Fruit fly (Drosophila melanogaster) whole organism, embryonic: ENCODE data around the gene CG17598.

ENCODE experiments used
- Atf-2 ChIP-seq: fragments of 200-800 bp; sonication (Bioruptor generic); optimal IDR thresholded peaks from 2 replicates; lab custom pipeline; 2016; ENCODE audit warnings: missing biosample characterization, missing genetic modification characterization
- CG10654 ChIP-seq: fragments of 200-800 bp; sonication (Bioruptor generic); optimal IDR thresholded peaks from 2 replicates; lab custom pipeline; 2016; ENCODE audit warnings: missing biosample characterization, missing genetic modification characterization
- CG11695 ChIP-seq: fragments of 200-800 bp; sonication (Bioruptor generic); IDR thresholded peaks from 3 replicates; pipeline ENCODE4 v1.3.6; 2022; ENCODE audit warnings: missing biosample characterization, missing genetic modification characterization
- CG12071 ChIP-seq: fragments of 200-800 bp; sonication (Bioruptor generic); optimal IDR thresholded peaks from 3 replicates; lab custom pipeline; 2018; ENCODE audit warnings: missing biosample characterization, mild to moderate bottlenecking, missing genetic modification characterization
- CG12104 ChIP-seq: fragments of 200-800 bp; sonication (Bioruptor generic); optimal IDR thresholded peaks from 3 replicates; lab custom pipeline; 2016; ENCODE audit warnings: missing biosample characterization, missing genetic modification characterization
- CG12659 ChIP-seq: fragments of 200-800 bp; sonication (Bioruptor generic); optimal IDR thresholded peaks from 3 replicates; lab custom pipeline; 2017; ENCODE audit warnings: mild to moderate bottlenecking, missing biosample characterization, missing genetic modification reagents, missing genetic modification characterization
- CG12769 ChIP-seq: fragments of 200-800 bp; sonication (Bioruptor generic); optimal IDR thresholded peaks from 2 replicates; lab custom pipeline; 2019; ENCODE audit warnings: missing biosample characterization, mild to moderate bottlenecking, missing genetic modification characterization, moderate library complexity
- CG14050 ChIP-seq: fragments of 200-800 bp; sonication (Bioruptor generic); IDR thresholded peaks from 3 replicates; pipeline ENCODE4 v1.3.6; 2022; ENCODE audit warnings: missing biosample characterization, missing genetic modification characterization
- CG1602 ChIP-seq: fragments of 200-800 bp; sonication (Bioruptor generic); optimal IDR thresholded peaks from 3 replicates; lab custom pipeline; 2016; ENCODE audit warnings: missing biosample characterization, missing genetic modification characterization
- CG17568 ChIP-seq: fragments of 200-800 bp; sonication (Bioruptor generic); optimal IDR thresholded peaks from 2 replicates; lab custom pipeline; 2018; ENCODE audit warnings: missing biosample characterization, mild to moderate bottlenecking, missing genetic modification characterization, moderate library complexity
- CG17912 ChIP-seq: fragments of 200-800 bp; sonication (Bioruptor generic); optimal IDR thresholded peaks from 2 replicates; lab custom pipeline; 2018; ENCODE audit warnings: missing biosample characterization, mild to moderate bottlenecking, missing genetic modification characterization
- CG30020 ChIP-seq: fragments of 200-800 bp; optimal IDR thresholded peaks from 2 replicates; lab custom pipeline; 2019; ENCODE audit warnings: missing biosample characterization, mild to moderate bottlenecking, missing genetic modification characterization, moderate library complexity
- CG31224 ChIP-seq: fragments of 200-800 bp; sonication (Bioruptor generic); IDR thresholded peaks from 2 replicates; pipeline ENCODE4 v1.3.6; 2022; ENCODE audit warnings: missing biosample characterization, missing genetic modification characterization
- CG31441 ChIP-seq: fragments of 200-800 bp; sonication (Bioruptor generic); IDR thresholded peaks from 2 replicates; pipeline ENCODE4 v1.3.6; 2022; ENCODE audit warnings: missing biosample characterization, missing genetic modification characterization
- CG43689 ChIP-seq: fragments of 200-800 bp; sonication (Bioruptor generic); IDR thresholded peaks from 2 replicates; pipeline ENCODE4 v1.3.6; 2022; ENCODE audit warnings: missing biosample characterization, missing genetic modification characterization
- CG7928 ChIP-seq: fragments of 200-800 bp; sonication (Bioruptor generic); optimal IDR thresholded peaks from 2 replicates; lab custom pipeline; 2017; ENCODE audit warnings: missing biosample characterization, mild to moderate bottlenecking, missing genetic modification characterization
- CoRest ChIP-seq: fragments of 200-800 bp; sonication (Bioruptor generic); optimal IDR thresholded peaks from 3 replicates; lab custom pipeline; 2018; ENCODE audit warnings: missing biosample characterization, mild to moderate bottlenecking, missing genetic modification characterization, moderate library complexity
- Dfd ChIP-seq, 2 experiments: fragments of >200 bp; optimal IDR thresholded peaks; 2 replicates each; lab custom pipeline; 2017; ENCODE audit warnings: missing biosample characterization in 2 of 2, missing genetic modification characterization in 2 of 2
- E2f2 ChIP-seq: fragments of 200-800 bp; sonication (Bioruptor generic); IDR thresholded peaks from 2 replicates; pipeline ENCODE4 v1.3.6; 2022; ENCODE audit warnings: missing biosample characterization, missing genetic modification characterization
- Hand ChIP-seq: fragments of 200-800 bp; sonication (Bioruptor generic); optimal IDR thresholded peaks from 2 replicates; lab custom pipeline; 2017; ENCODE audit warnings: mild to moderate bottlenecking, missing biosample characterization, missing genetic modification reagents, missing genetic modification characterization
- Med ChIP-seq: fragments of 200-800 bp; sonication (Bioruptor generic); peaks from one replicate; lab custom pipeline; 2016; ENCODE audit warnings: missing biosample characterization, missing genetic modification characterization, mild to moderate bottlenecking, inconsistent platforms, moderate library complexity
- Nf-YA ChIP-seq: fragments of 200-800 bp; sonication (Bioruptor generic); IDR thresholded peaks from 2 replicates; pipeline ENCODE4 v1.3.6; 2022; ENCODE audit warnings: missing biosample characterization, missing genetic modification characterization
- Nf-YC ChIP-seq: fragments of 200-800 bp; optimal IDR thresholded peaks from 3 replicates; lab custom pipeline; 2019; ENCODE audit warnings: missing biosample characterization, mild to moderate bottlenecking, missing genetic modification characterization, moderate library complexity
- Optix ChIP-seq: fragments of 200-800 bp; sonication (Bioruptor generic); IDR thresholded peaks from 3 replicates; pipeline ENCODE4 v1.3.6; 2022; ENCODE audit warnings: missing biosample characterization, missing genetic modification characterization
- Sry-δ ChIP-seq: fragments of 200-800 bp; sonication (Bioruptor generic); optimal IDR thresholded peaks from 2 replicates; lab custom pipeline; 2016; ENCODE audit warnings: missing biosample characterization, missing genetic modification characterization
- ac ChIP-seq: fragments of 200-800 bp; sonication (Bioruptor generic); optimal IDR thresholded peaks from 3 replicates; lab custom pipeline; 2017; ENCODE audit warnings: missing biosample characterization, mild to moderate bottlenecking, missing genetic modification characterization
- ash1 ChIP-seq: fragments of 200-800 bp; sonication (Bioruptor generic); optimal IDR thresholded peaks from 2 replicates; lab custom pipeline; 2018; ENCODE audit warnings: missing biosample characterization, mild to moderate bottlenecking, missing genetic modification characterization
- br ChIP-seq: fragments of >200 bp; optimal IDR thresholded peaks from 2 replicates; lab custom pipeline; 2017
- cas ChIP-seq: fragments of 200-800 bp; sonication (Bioruptor generic); IDR thresholded peaks from 2 replicates; pipeline ENCODE4 v1.3.6; 2022; ENCODE audit warnings: missing biosample characterization, missing genetic modification characterization
- ci ChIP-seq: fragments of 200-800 bp; sonication (Bioruptor generic); IDR thresholded peaks from 3 replicates; pipeline ENCODE4 v1.3.6; 2022; ENCODE audit warnings: missing biosample characterization, missing genetic modification characterization
- corto ChIP-seq: fragments of 200-800 bp; sonication (Bioruptor generic); optimal IDR thresholded peaks from 2 replicates; lab custom pipeline; 2016; ENCODE audit warnings: missing biosample characterization, mild to moderate bottlenecking, missing genetic modification characterization, moderate library complexity
- crol ChIP-seq: fragments of 200-800 bp; sonication (Bioruptor generic); IDR thresholded peaks from 2 replicates; pipeline ENCODE4 v1.3.6; 2022; ENCODE audit warnings: missing biosample characterization, missing genetic modification characterization
- disco-r ChIP-seq: fragments of 200-800 bp; sonication (Bioruptor generic); optimal IDR thresholded peaks from 2 replicates; lab custom pipeline; 2016; ENCODE audit warnings: missing biosample characterization, missing genetic modification characterization
- fru ChIP-seq: fragments of >200 bp; optimal IDR thresholded peaks from 2 replicates; lab custom pipeline; 2017
- gsb-n ChIP-seq: fragments of 200-800 bp; sonication (Bioruptor generic); optimal IDR thresholded peaks from 3 replicates; lab custom pipeline; 2018; ENCODE audit warnings: missing biosample characterization, mild to moderate bottlenecking, missing genetic modification characterization
- h ChIP-seq: fragments of >200 bp; optimal IDR thresholded peaks from 2 replicates; lab custom pipeline; 2017
- hkb ChIP-seq, 2 experiments: fragments of 200-800 bp in 1 of 2; fragments of >200 bp in 1 of 2; sonication (Bioruptor generic) in 1 of 2; IDR thresholded peaks in 1 of 2; optimal IDR thresholded peaks in 1 of 2; 2 replicates each; pipeline versions ENCODE4 v1.3.6 to Lab custom; 2017 to 2022; ENCODE audit warnings: missing biosample characterization in 1 of 2, missing genetic modification characterization in 1 of 2
- nerfin-1 ChIP-seq: fragments of 200-800 bp; sonication (Bioruptor generic); optimal IDR thresholded peaks from 3 replicates; lab custom pipeline; 2019; ENCODE audit warnings: missing biosample characterization, mild to moderate bottlenecking, missing genetic modification characterization, moderate library complexity
- pb ChIP-seq: fragments of 200-800 bp; sonication (Bioruptor generic); optimal IDR thresholded peaks from 3 replicates; lab custom pipeline; 2016; ENCODE audit warnings: missing biosample characterization, missing genetic modification characterization
- pfk ChIP-seq: fragments of 200-800 bp; sonication (Bioruptor generic); optimal IDR thresholded peaks from 2 replicates; lab custom pipeline; 2018; ENCODE audit warnings: missing biosample characterization, mild to moderate bottlenecking, missing genetic modification characterization, moderate library complexity
- prd ChIP-seq, 3 experiments: fragments of >200 bp in 2 of 3; fragments of 200-800 bp in 1 of 3; sonication (Bioruptor generic) in 1 of 3; optimal IDR thresholded peaks in 2 of 3; IDR thresholded peaks in 1 of 3; 2 replicates in 2 of 3; 3 replicates in 1 of 3; pipeline versions ENCODE4 v1.3.6 to Lab custom; 2017 to 2022; ENCODE audit warnings: missing biosample characterization in 1 of 3, missing genetic modification characterization in 1 of 3
- sd ChIP-seq: fragments of 200-800 bp; sonication (Bioruptor generic); optimal IDR thresholded peaks from 3 replicates; lab custom pipeline; 2018; ENCODE audit warnings: missing biosample characterization, mild to moderate bottlenecking, missing genetic modification characterization, moderate library complexity
- sug ChIP-seq: fragments of 200-800 bp; optimal IDR thresholded peaks from 2 replicates; lab custom pipeline; 2019; ENCODE audit warnings: missing biosample characterization, mild to moderate bottlenecking, missing genetic modification characterization, moderate library complexity
- tio ChIP-seq: fragments of 200-800 bp; sonication (Bioruptor generic); optimal IDR thresholded peaks from 2 replicates; lab custom pipeline; 2017; ENCODE audit warnings: missing biosample characterization, missing genetic modification characterization, inconsistent platforms
- tll ChIP-seq, 2 experiments: fragments of 200-800 bp in 1 of 2; fragments of >200 bp in 1 of 2; sonication (Bioruptor generic) in 1 of 2; optimal IDR thresholded peaks; 2 replicates each; lab custom pipeline; 2017 to 2019; ENCODE audit warnings: missing biosample characterization in 2 of 2, missing genetic modification characterization in 2 of 2, mild to moderate bottlenecking in 1 of 2, moderate library complexity in 1 of 2
- tup ChIP-seq: fragments of 200-800 bp; sonication (Bioruptor generic); optimal IDR thresholded peaks from 2 replicates; lab custom pipeline; 2016; ENCODE audit warnings: missing biosample characterization, mild to moderate bottlenecking, missing genetic modification characterization, moderate library complexity
- zf30C ChIP-seq: fragments of 200-800 bp; sonication (Bioruptor generic); optimal IDR thresholded peaks from 3 replicates; lab custom pipeline; 2018; ENCODE audit warnings: missing biosample characterization, mild to moderate bottlenecking, missing genetic modification characterization
- zfh2 ChIP-seq: fragments of 200-800 bp; sonication (Bioruptor generic); optimal IDR thresholded peaks from 2 replicates; lab custom pipeline; 2016; ENCODE audit warnings: missing biosample characterization, missing genetic modification characterization

The CG17598 gene

dm6 chrX:22487667-22488593, 52.3 kb downstream of the CG17598 start (continued):
- no peak for TF ChIP-seq Nf-YA (GFP tag; lab: Robert Waterston, UW)
- peak; percentile 53 for TF ChIP-seq CG12769
- no peak for TF ChIP-seq corto (GFP tag; lab: Kevin White, UChicago)
- no peak for TF ChIP-seq gsb-n (tag; lab: Kevin White, UChicago)
- no peak for TF ChIP-seq hkb (optimal IDR thresholded peaks at IDR 0.05; lab: Kevin White, UChicago)
- TF ChIP-seq hkb (GFP tag; IDR thresholded peaks at IDR 0.05; lab: Robert Waterston, UW), result 0 out of 2 replicates have a peak, but pooled peaks have one; percentile 22
- peak; percentile 6 for TF ChIP-seq CG12104 (GFP tag; lab: Kevin White, UChicago)
- no peak for TF ChIP-seq tio (GFP tag; lab: Kevin White, UChicago)
- TF ChIP-seq ac, result no peak
- TF ChIP-seq CG11695, result peak; percentile 60; the same call in 2 of the 3 replicates
- TF ChIP-seq CG31224 (GFP tag; lab: Robert Waterston, UW), result peak; percentile 16; the same call in 1 of the 2 replicates
- no peak for TF ChIP-seq Atf-2 (GFP tag; lab: Kevin White, UChicago)
- TF ChIP-seq CG10654, result peak; percentile 6
- TF ChIP-seq sug (tag; lab: Kevin White, UChicago), result peak; percentile 73
- TF ChIP-seq fru (lab: Kevin White, UChicago), result no peak
- TF ChIP-seq ci (GFP tag; lab: Robert Waterston, UW), result 0 out of 3 replicates have a peak, but pooled peaks have one; percentile 21
- TF ChIP-seq Nf-YC, result no peak
- peak; percentile 11 for TF ChIP-seq CG12071
- TF ChIP-seq E2f2, result peak; percentile 19; the same call in 1 of the 2 replicates
- TF ChIP-seq cas, result no peak
- peak; percentile 42 for TF ChIP-seq CG12659 (GFP tag; lab: Kevin White, UChicago)
- TF ChIP-seq zfh2, result peak; percentile 17
- TF ChIP-seq zf30C (GFP tag; lab: Kevin White, UChicago), result no peak
- no peak for TF ChIP-seq CG17912
- no peak for TF ChIP-seq Sry-δ
- no peak for TF ChIP-seq Dfd (GFP tag; optimal IDR thresholded peaks at IDR 0.05; lab: Kevin White, UChicago)
- no peak for TF ChIP-seq disco-r (GFP tag; lab: Kevin White, UChicago)
- TF ChIP-seq CG14050 (GFP tag; lab: Robert Waterston, UW), result no peak
- peak; percentile 84 for TF ChIP-seq Med (GFP tag; lab: Kevin White, UChicago)
- TF ChIP-seq nerfin-1 (tag; lab: Kevin White, UChicago), result peak; percentile 51
- TF ChIP-seq ash1 (GFP tag; lab: Kevin White, UChicago), result no peak
- no peak for TF ChIP-seq crol (GFP tag; lab: Robert Waterston, UW)
- no peak for TF ChIP-seq prd (optimal IDR thresholded peaks at IDR 0.05; lab: Kevin White, UChicago)
- peak; percentile 63 for TF ChIP-seq prd (GFP tag; IDR thresholded peaks at IDR 0.05; lab: Robert Waterston, UW)
- peak; percentile 98 for TF ChIP-seq sd (tag; lab: Kevin White, UChicago)
- TF ChIP-seq Hand (GFP tag; lab: Kevin White, UChicago), result no peak
- no peak for TF ChIP-seq pb (GFP tag; lab: Kevin White, UChicago)
- TF ChIP-seq tup (GFP tag; lab: Kevin White, UChicago), result no peak
- TF ChIP-seq br (lab: Kevin White, UChicago), result no peak
- no peak for TF ChIP-seq pfk
- no peak for TF ChIP-seq Optix (GFP tag; lab: Robert Waterston, UW)
- TF ChIP-seq CG1602, result no peak
- no peak for TF ChIP-seq h (lab: Kevin White, UChicago)
- peak; percentile 58 for TF ChIP-seq CG31441 (GFP tag; lab: Robert Waterston, UW)
- peak; percentile 24 for TF ChIP-seq CoRest (tag; lab: Kevin White, UChicago)
- TF ChIP-seq CG43689 (GFP tag; lab: Robert Waterston, UW), result no peak
- no peak for TF ChIP-seq CG30020 (tag; lab: Kevin White, UChicago)
- TF ChIP-seq CG17568 (GFP tag; lab: Kevin White, UChicago), result no peak
- no peak for TF ChIP-seq CG7928
- TF ChIP-seq tll (GFP tag; optimal IDR thresholded peaks at IDR 0.05; lab: Kevin White, UChicago), result no peak
